Fruit fly (Drosophila melanogaster) whole organism: ENCODE data around the gene amx.

Experiments
- CG8478 ChIP-seq: fragments of >200 bp; optimal IDR thresholded peaks from 2 replicates; lab custom pipeline; 2018; ENCODE audit warnings: inconsistent platforms
- Dll ChIP-seq: fragments of >200 bp; optimal IDR thresholded peaks from 2 replicates; lab custom pipeline; 2017
- EcR ChIP-seq, 2 experiments: fragments of >200 bp; optimal IDR thresholded peaks; 2 replicates each; lab custom pipeline; 2017; ENCODE audit warnings: missing biosample characterization in 2 of 2, missing genetic modification characterization in 2 of 2, missing genetic modification reagents in 2 of 2
- pan ChIP-seq: fragments of >200 bp; optimal IDR thresholded peaks from 2 replicates; lab custom pipeline; 2017
- psq ChIP-seq: fragments of >200 bp; optimal IDR thresholded peaks from 2 replicates; lab custom pipeline; 2017
- usp ChIP-seq: fragments of >200 bp; optimal IDR thresholded peaks from 2 replicates; lab custom pipeline; 2017; ENCODE audit warnings: missing biosample characterization, missing genetic modification characterization, mixed read lengths

The amx gene

dm6 chrX:9267598-9267997 lies 20.5 kb upstream of the amx start, which contains the start of gene Erk7:
TSS of gene Erk7 (minus strand) at chrX:9267698.
- TF ChIP-seq CG8478 (lab: Kevin White, UChicago) (no peak), EcR (GFP tag; optimal IDR thresholded peaks at IDR 0.05; lab: Kevin White, UChicago) (no peak), usp (no peak), pan (lab: Kevin White, UChicago) (no peak), psq (no peak), Dll (lab: Kevin White, UChicago) (no peak)

dm6 chrX:9266082-9266481 lies 18.9 kb upstream of the amx start:
- no peak for TF ChIP-seq pan (lab: Kevin White, UChicago)
- no peak for TF ChIP-seq Dll (lab: Kevin White, UChicago)
- no peak for TF ChIP-seq usp
- no peak for TF ChIP-seq EcR (GFP tag; optimal IDR thresholded peaks at IDR 0.05; lab: Kevin White, UChicago)
- no peak for TF ChIP-seq CG8478 (lab: Kevin White, UChicago)
- TF ChIP-seq psq = no peak

- TF ChIP-seq usp (no peak), EcR (GFP tag; optimal IDR thresholded peaks at IDR 0.05; lab: Kevin White, UChicago) (no peak), CG8478 (lab: Kevin White, UChicago) (no peak), psq (no peak), Dll (lab: Kevin White, UChicago) (no peak), pan (lab: Kevin White, UChicago) (no peak)
These were observed 8.9 kb upstream of the amx start, which contains the start of gene ric8a for dm6 chrX:9255964-9256520. TSS of gene ric8a (plus strand) at chrX:9256168.

- no peak for TF ChIP-seq pan (lab: Kevin White, UChicago)
- TF ChIP-seq CG8478 (lab: Kevin White, UChicago) = no peak
- no peak for TF ChIP-seq EcR (GFP tag; optimal IDR thresholded peaks at IDR 0.05; lab: Kevin White, UChicago)
- no peak for TF ChIP-seq psq
- no peak for TF ChIP-seq usp
- TF ChIP-seq Dll (lab: Kevin White, UChicago) = no peak
These were observed 7.9 kb upstream of the amx start for dm6 chrX:9255021-9255420.

- TF ChIP-seq Dll (lab: Kevin White, UChicago) = no peak
- TF ChIP-seq usp = no peak
- TF ChIP-seq psq = no peak
- no peak for TF ChIP-seq CG8478 (lab: Kevin White, UChicago)
- TF ChIP-seq pan (lab: Kevin White, UChicago) = no peak
- TF ChIP-seq EcR (GFP tag; optimal IDR thresholded peaks at IDR 0.05; lab: Kevin White, UChicago) = no peak
These were observed 5.0 kb upstream of the amx start for dm6 chrX:9252051-9252708.

- TF ChIP-seq CG8478 (lab: Kevin White, UChicago) (no peak), usp (no peak), Dll (lab: Kevin White, UChicago) (no peak), psq (no peak), EcR (GFP tag; optimal IDR thresholded peaks at IDR 0.05; lab: Kevin White, UChicago) (no peak), pan (lab: Kevin White, UChicago) (no peak)
These were observed 4.2 kb upstream of the amx start for dm6 chrX:9251212-9251877.

dm6 chrX:9250161-9250831 lies 3.2 kb upstream of the amx start, which contains the start of gene CG17754:
TSS of gene CG17754 (plus strand) at chrX:9250420.
- TF ChIP-seq pan (lab: Kevin White, UChicago) (no peak), psq (no peak), usp (no peak), Dll (lab: Kevin White, UChicago) (peak; percentile 30), EcR (GFP tag; optimal IDR thresholded peaks at IDR 0.05; lab: Kevin White, UChicago) (no peak), CG8478 (lab: Kevin White, UChicago) (no peak)

- no peak for TF ChIP-seq psq
These were observed 904 bp upstream of the amx start for dm6 chrX:9248040-9248439.

- no peak for TF ChIP-seq CG8478 (lab: Kevin White, UChicago)
- TF ChIP-seq usp = no peak
- TF ChIP-seq Dll (lab: Kevin White, UChicago) = no peak
- TF ChIP-seq psq = no peak
- TF ChIP-seq EcR (GFP tag; optimal IDR thresholded peaks at IDR 0.05; lab: Kevin White, UChicago) = no peak
- TF ChIP-seq pan (lab: Kevin White, UChicago) = no peak
These were observed 3.7 kb downstream of the amx start, which contains the start of the genes mxc and Larp7 for dm6 chrX:9243417-9243884. TSS of gene mxc (minus strand) at chrX:9243467. TSS of gene Larp7 (plus strand) at chrX:9243817.

dm6 chrX:9236485-9236884 lies 10.7 kb downstream of the amx start, which contains the start of gene Ir8a:
TSS of gene Ir8a (minus strand) at chrX:9236585.
- TF ChIP-seq CG8478 (lab: Kevin White, UChicago) (no peak), Dll (lab: Kevin White, UChicago) (no peak), psq (no peak), pan (lab: Kevin White, UChicago) (no peak), usp (no peak)

- TF ChIP-seq psq (no peak), pan (lab: Kevin White, UChicago) (no peak), Dll (lab: Kevin White, UChicago) (no peak), usp (no peak), CG8478 (lab: Kevin White, UChicago) (no peak), EcR (GFP tag; optimal IDR thresholded peaks at IDR 0.05; lab: Kevin White, UChicago) (no peak)
These were observed 14.9 kb downstream of the amx start, which contains the start of gene CG12121 for dm6 chrX:9232199-9232598. TSS of gene CG12121 (minus strand) at chrX:9232378.
